Fruit fly (Drosophila melanogaster) whole organism, prepupa: Measurements from ENCODE around the gene hiw.

ENCODE experiments used
- Blimp-1 ChIP-seq: fragments of 200-800 bp; sonication (Bioruptor generic); optimal IDR thresholded peaks from 3 replicates; lab custom pipeline; 2017; ENCODE audit warnings: missing biosample characterization, missing genetic modification characterization, mild to moderate bottlenecking, moderate library complexity, missing genetic modification reagents
- CG10631 ChIP-seq: fragments of 200-800 bp; sonication (Bioruptor generic); optimal IDR thresholded peaks from 2 replicates; lab custom pipeline; 2016; ENCODE audit warnings: missing biosample characterization, missing genetic modification characterization
- CG10669 ChIP-seq: fragments of 200-800 bp; sonication (Bioruptor generic); optimal IDR thresholded peaks from 3 replicates; lab custom pipeline; 2018; ENCODE audit warnings: missing biosample characterization, mild to moderate bottlenecking, missing genetic modification characterization, moderate library complexity
- CG11294 ChIP-seq: fragments of 200-800 bp; sonication (Bioruptor generic); IDR thresholded peaks from 2 replicates; pipeline ENCODE4 v1.3.6; 2022; ENCODE audit warnings: missing biosample characterization, missing genetic modification characterization
- CG11762 ChIP-seq: fragments of 200-800 bp; sonication (Bioruptor generic); optimal IDR thresholded peaks from 3 replicates; lab custom pipeline; 2016; ENCODE audit warnings: missing biosample characterization, missing genetic modification characterization; ENCODE audit not compliant: insufficient read depth
- CG11902 ChIP-seq: fragments of 200-800 bp; sonication (Bioruptor generic); optimal IDR thresholded peaks from 3 replicates; lab custom pipeline; 2016; ENCODE audit warnings: missing biosample characterization, missing genetic modification characterization
- CG15336 ChIP-seq: fragments of 200-800 bp; sonication (Bioruptor generic); IDR thresholded peaks from 2 replicates; pipeline ENCODE4 v1.3.6; 2022; ENCODE audit warnings: missing biosample characterization, missing genetic modification characterization
- CG1621 ChIP-seq: fragments of 200-800 bp; sonication (Bioruptor generic); optimal IDR thresholded peaks from 3 replicates; lab custom pipeline; 2018; ENCODE audit warnings: missing biosample characterization, mild to moderate bottlenecking, missing genetic modification characterization
- CG31627 ChIP-seq: fragments of 200-800 bp; sonication (Bioruptor generic); optimal IDR thresholded peaks from 3 replicates; lab custom pipeline; 2016; ENCODE audit warnings: missing biosample characterization, missing genetic modification characterization
- CG32006 ChIP-seq: fragments of 200-800 bp; sonication (Bioruptor generic); optimal IDR thresholded peaks from 3 replicates; lab custom pipeline; 2017; ENCODE audit warnings: missing biosample characterization, mild to moderate bottlenecking, missing genetic modification characterization
- CG3919 ChIP-seq: fragments of 200-800 bp; sonication (Bioruptor generic); optimal IDR thresholded peaks from 3 replicates; lab custom pipeline; 2016; ENCODE audit warnings: missing biosample characterization, missing genetic modification characterization
- CG4318 ChIP-seq: fragments of 200-800 bp; sonication (Bioruptor generic); optimal IDR thresholded peaks from 3 replicates; lab custom pipeline; 2017; ENCODE audit warnings: missing biosample characterization, mild to moderate bottlenecking, missing genetic modification characterization
- CG6163 ChIP-seq: fragments of 200-800 bp; sonication (Bioruptor generic); IDR thresholded peaks from 3 replicates; pipeline ENCODE4 v1.3.6; 2022; ENCODE audit warnings: missing biosample characterization, missing genetic modification characterization
- CG6276 ChIP-seq: fragments of 200-800 bp; sonication (Bioruptor generic); optimal IDR thresholded peaks from 2 replicates; lab custom pipeline; 2017; ENCODE audit warnings: missing biosample characterization, mild to moderate bottlenecking, missing genetic modification characterization
- CG6808 ChIP-seq: fragments of 200-800 bp; sonication (Bioruptor generic); optimal IDR thresholded peaks from 3 replicates; lab custom pipeline; 2017; ENCODE audit warnings: missing biosample characterization, missing genetic modification characterization, mild to moderate bottlenecking, moderate library complexity, missing genetic modification reagents
- CG6854 ChIP-seq: fragments of 200-800 bp; sonication (Bioruptor generic); optimal IDR thresholded peaks from 2 replicates; lab custom pipeline; 2017; ENCODE audit warnings: missing biosample characterization, mild to moderate bottlenecking, missing genetic modification characterization
- CG7368 ChIP-seq: fragments of 200-800 bp; sonication (Bioruptor generic); optimal IDR thresholded peaks from 3 replicates; lab custom pipeline; 2016; ENCODE audit warnings: missing biosample characterization, missing genetic modification characterization
- CG8119 ChIP-seq: fragments of 200-800 bp; sonication (Bioruptor generic); IDR thresholded peaks from 3 replicates; pipeline ENCODE4 v1.3.6; 2022; ENCODE audit warnings: missing biosample characterization, missing genetic modification characterization
- CG8319 ChIP-seq: fragments of 200-800 bp; sonication (Bioruptor generic); optimal IDR thresholded peaks from 3 replicates; lab custom pipeline; 2016; ENCODE audit warnings: missing biosample characterization, missing genetic modification characterization
- CG8632 ChIP-seq: fragments of 200-800 bp; sonication (Bioruptor generic); optimal IDR thresholded peaks from 3 replicates; lab custom pipeline; 2016; ENCODE audit warnings: missing biosample characterization, missing genetic modification characterization
- CG9139 ChIP-seq: fragments of 200-800 bp; sonication (Bioruptor generic); optimal IDR thresholded peaks from 3 replicates; lab custom pipeline; 2017; ENCODE audit warnings: missing biosample characterization, mild to moderate bottlenecking, missing genetic modification characterization
- Eip75B ChIP-seq: fragments of 200-800 bp; sonication (Bioruptor generic); optimal IDR thresholded peaks from 3 replicates; lab custom pipeline; 2016; ENCODE audit warnings: missing biosample characterization, missing genetic modification characterization
- Eip78C ChIP-seq: fragments of 200-800 bp; sonication (Bioruptor generic); peaks from one replicate; lab custom pipeline; 2016; ENCODE audit warnings: missing biosample characterization, missing genetic modification characterization
- Eip93F ChIP-seq: fragments of 200-800 bp; sonication (Bioruptor generic); optimal IDR thresholded peaks from 2 replicates; lab custom pipeline; 2016; ENCODE audit warnings: missing biosample characterization, mild to moderate bottlenecking, missing genetic modification characterization
- Ets21C ChIP-seq: fragments of 200-800 bp; sonication (Bioruptor generic); optimal IDR thresholded peaks from 3 replicates; lab custom pipeline; 2016; ENCODE audit warnings: missing biosample characterization, missing genetic modification characterization
- Ets96B ChIP-seq: fragments of 200-800 bp; optimal IDR thresholded peaks from 2 replicates; lab custom pipeline; 2019; ENCODE audit warnings: missing biosample characterization, mild to moderate bottlenecking, missing genetic modification characterization, moderate library complexity
- Gug ChIP-seq: fragments of 200-800 bp; sonication (Bioruptor generic); IDR thresholded peaks from 2 replicates; pipeline ENCODE4 v1.3.6; 2022; ENCODE audit warnings: missing biosample characterization, missing genetic modification characterization
- Hr38 ChIP-seq: sonication (Bioruptor generic); optimal IDR thresholded peaks from 2 replicates; lab custom pipeline; 2016; ENCODE audit warnings: missing biosample characterization, missing genetic modification characterization
- Hr4 ChIP-seq: fragments of 200-800 bp; sonication (Bioruptor generic); optimal IDR thresholded peaks from 3 replicates; lab custom pipeline; 2016; ENCODE audit warnings: missing biosample characterization, missing genetic modification characterization
- Lpt ChIP-seq: fragments of 200-800 bp; sonication (Bioruptor generic); optimal IDR thresholded peaks from 3 replicates; lab custom pipeline; 2016; ENCODE audit warnings: missing biosample characterization, missing genetic modification characterization
- OdsH ChIP-seq: fragments of 200-800 bp; sonication (Bioruptor generic); optimal IDR thresholded peaks from 3 replicates; lab custom pipeline; 2016; ENCODE audit warnings: missing biosample characterization, missing genetic modification characterization
- Sox102F ChIP-seq: fragments of 200-800 bp; sonication (Bioruptor generic); optimal IDR thresholded peaks from 2 replicates; lab custom pipeline; 2016; ENCODE audit warnings: missing biosample characterization, mild to moderate bottlenecking, missing genetic modification characterization
- Sox14 ChIP-seq: fragments of 200-800 bp; sonication (Bioruptor generic); optimal IDR thresholded peaks from 3 replicates; lab custom pipeline; 2016; ENCODE audit warnings: missing biosample characterization, missing genetic modification characterization
- Sox15 ChIP-seq: fragments of 200-800 bp; sonication (Bioruptor generic); optimal IDR thresholded peaks from 3 replicates; lab custom pipeline; 2016; ENCODE audit warnings: missing biosample characterization, missing genetic modification characterization
- achi ChIP-seq: fragments of 200-800 bp; sonication (Bioruptor generic); optimal IDR thresholded peaks from 3 replicates; lab custom pipeline; 2016; ENCODE audit warnings: missing biosample characterization, missing genetic modification characterization
- cyc ChIP-seq: fragments of 200-800 bp; sonication (Bioruptor generic); optimal IDR thresholded peaks from 3 replicates; lab custom pipeline; 2016; ENCODE audit warnings: missing biosample characterization, missing genetic modification characterization
- dac ChIP-seq: fragments of 200-800 bp; sonication (Bioruptor generic); optimal IDR thresholded peaks from 2 replicates; lab custom pipeline; 2017; ENCODE audit warnings: missing biosample characterization, mild to moderate bottlenecking, missing genetic modification characterization
- dsx ChIP-seq: fragments of 200-800 bp; optimal IDR thresholded peaks from 3 replicates; lab custom pipeline; 2019; ENCODE audit warnings: missing biosample characterization, mild to moderate bottlenecking, missing genetic modification characterization, moderate library complexity; ENCODE audit not compliant: poor library complexity, severe bottlenecking
- eg ChIP-seq: fragments of 200-800 bp; sonication (Bioruptor generic); IDR thresholded peaks from 3 replicates; pipeline ENCODE4 v1.3.6; 2022; ENCODE audit warnings: missing biosample characterization, missing genetic modification characterization
- esn ChIP-seq: fragments of 200-800 bp; sonication (Bioruptor generic); optimal IDR thresholded peaks from 2 replicates; lab custom pipeline; 2016; ENCODE audit warnings: missing biosample characterization, mild to moderate bottlenecking, missing genetic modification characterization, moderate library complexity
- fd85E ChIP-seq: fragments of 200-800 bp; sonication (Bioruptor generic); optimal IDR thresholded peaks from 3 replicates; lab custom pipeline; 2016; ENCODE audit warnings: missing biosample characterization, missing genetic modification characterization
- fkh ChIP-seq: fragments of 200-800 bp; sonication (Bioruptor generic); optimal IDR thresholded peaks from 3 replicates; lab custom pipeline; 2017; ENCODE audit warnings: missing biosample characterization, mild to moderate bottlenecking, missing genetic modification characterization, moderate library complexity
- lz ChIP-seq: fragments of 200-800 bp; sonication (Bioruptor generic); optimal IDR thresholded peaks from 3 replicates; lab custom pipeline; 2016; ENCODE audit warnings: missing biosample characterization, missing genetic modification characterization
- net ChIP-seq: fragments of 200-800 bp; sonication (Bioruptor generic); optimal IDR thresholded peaks from 3 replicates; lab custom pipeline; 2016; ENCODE audit warnings: missing biosample characterization, missing genetic modification characterization
- pdm3 ChIP-seq: fragments of 200-800 bp; sonication (Bioruptor generic); optimal IDR thresholded peaks from 3 replicates; lab custom pipeline; 2016; ENCODE audit warnings: missing biosample characterization, missing genetic modification characterization
- salr ChIP-seq, 2 experiments: fragments of 200-800 bp; sonication (Bioruptor generic); optimal IDR thresholded peaks; 3 replicates each; lab custom pipeline; 2016 to 2018; ENCODE audit warnings: missing biosample characterization in 2 of 2, missing genetic modification characterization in 2 of 2, mild to moderate bottlenecking in 1 of 2
- spab ChIP-seq: fragments of 200-800 bp; sonication (Bioruptor generic); optimal IDR thresholded peaks from 2 replicates; lab custom pipeline; 2017; ENCODE audit warnings: missing biosample characterization, mild to moderate bottlenecking, missing genetic modification characterization, missing genetic modification reagents
- ss ChIP-seq, 2 experiments: fragments of 200-800 bp; sonication (Bioruptor generic); optimal IDR thresholded peaks; 2 replicates in 1 of 2; 3 replicates in 1 of 2; lab custom pipeline; 2017 to 2018; ENCODE audit warnings: mild to moderate bottlenecking in 2 of 2, missing biosample characterization in 2 of 2, missing genetic modification characterization in 2 of 2, moderate library complexity in 1 of 2
- svp ChIP-seq: fragments of 200-800 bp; sonication (Bioruptor generic); peaks from one replicate; lab custom pipeline; 2016; ENCODE audit warnings: missing biosample characterization, missing genetic modification characterization
- topi ChIP-seq: fragments of 200-800 bp; sonication (Bioruptor generic); optimal IDR thresholded peaks from 3 replicates; lab custom pipeline; 2016; ENCODE audit warnings: missing biosample characterization, missing genetic modification characterization
- vri ChIP-seq: fragments of 200-800 bp; sonication (Bioruptor generic); optimal IDR thresholded peaks from 3 replicates; lab custom pipeline; 2016; ENCODE audit warnings: missing biosample characterization, mild to moderate bottlenecking, missing genetic modification characterization

hiw gene

dm6 chrX:15023826-15024545, 39.2 kb downstream of the hiw start, which contains the start of gene be:
TSS of gene be (plus strand) at chrX:15024436.
- TF ChIP-seq CG8319 (GFP tag; lab: Kevin White, UChicago), result no peak
- TF ChIP-seq vri (GFP tag; lab: Kevin White, UChicago), result peak; percentile 33
- no peak for TF ChIP-seq lz (GFP tag; lab: Kevin White, UChicago)
- TF ChIP-seq cyc (GFP tag; lab: Kevin White, UChicago), result peak; percentile 11
- TF ChIP-seq Eip75B (GFP tag; lab: Kevin White, UChicago), result no peak
- no peak for TF ChIP-seq fkh
- TF ChIP-seq fd85E, result no peak
- peak; percentile 36; the same call in 1 of the 2 replicates for TF ChIP-seq Gug (GFP tag; lab: Robert Waterston, UW)
- TF ChIP-seq esn, result peak; percentile 74
- peak; percentile 76 for TF ChIP-seq Ets96B
- TF ChIP-seq ss (GFP tag; optimal IDR thresholded peaks at IDR 0.05; lab: Kevin White, UChicago), result peak; percentile 41 to 66
- peak; percentile 18 for TF ChIP-seq CG10669
- TF ChIP-seq Sox102F, result peak; percentile 47
- no peak for TF ChIP-seq CG1621 (tag; lab: Kevin White, UChicago)
- TF ChIP-seq CG6276, result peak; percentile 55
- no peak for TF ChIP-seq topi (GFP tag; lab: Kevin White, UChicago)
- peak; percentile 57 for TF ChIP-seq CG11762 (GFP tag; lab: Kevin White, UChicago)
- peak; percentile 4 for TF ChIP-seq CG11902 (GFP tag; lab: Kevin White, UChicago)
- peak; percentile 59 for TF ChIP-seq CG6163 (GFP tag; lab: Robert Waterston, UW)
- TF ChIP-seq Ets21C (GFP tag; lab: Kevin White, UChicago), result no peak
- TF ChIP-seq OdsH, result peak; percentile 32
- TF ChIP-seq Sox14, result peak; percentile 24
- peak; percentile 16 for TF ChIP-seq Sox15 (GFP tag; lab: Kevin White, UChicago)
- TF ChIP-seq CG11294 (GFP tag; lab: Robert Waterston, UW), result no peak; the same call in 1 of the 2 replicates
- peak; percentile 64; the same call in 2 of the 3 replicates for TF ChIP-seq CG8119 (GFP tag; lab: Robert Waterston, UW)
- TF ChIP-seq CG9139 (GFP tag; lab: Kevin White, UChicago), result peak; percentile 22
- peak; percentile 75 for TF ChIP-seq CG32006 (GFP tag; lab: Kevin White, UChicago)
- peak in 1 of 2 experiments; percentile 68 for TF ChIP-seq salr (GFP tag; optimal IDR thresholded peaks at IDR 0.05; lab: Kevin White, UChicago)
- TF ChIP-seq eg (GFP tag; lab: Robert Waterston, UW), result peak; percentile 43; the same call in 2 of the 3 replicates
- TF ChIP-seq CG31627 (GFP tag; lab: Kevin White, UChicago), result no peak
- TF ChIP-seq CG15336, result peak; percentile 63
- TF ChIP-seq Hr38 (GFP tag; lab: Kevin White, UChicago), result no peak
- TF ChIP-seq spab (GFP tag; lab: Kevin White, UChicago), result peak; percentile 49
- peak; percentile 70 for TF ChIP-seq CG10631
- TF ChIP-seq CG6854, result no peak
- TF ChIP-seq CG6808 (GFP tag; lab: Kevin White, UChicago), result peak; percentile 54
- peak; percentile 29 for TF ChIP-seq CG4318 (GFP tag; lab: Kevin White, UChicago)
- TF ChIP-seq CG3919, result peak; percentile 45
- TF ChIP-seq Lpt (GFP tag; lab: Kevin White, UChicago), result no peak
- peak; percentile 32 for TF ChIP-seq pdm3 (GFP tag; lab: Kevin White, UChicago)
- TF ChIP-seq CG7368 (GFP tag; lab: Kevin White, UChicago), result no peak
- no peak for TF ChIP-seq net (GFP tag; lab: Kevin White, UChicago)
- peak; percentile 53 for TF ChIP-seq Blimp-1
- peak; percentile 76 for TF ChIP-seq svp
- peak; percentile 75 for TF ChIP-seq CG8632 (GFP tag; lab: Kevin White, UChicago)
- TF ChIP-seq dac, result no peak
- peak; percentile 41 for TF ChIP-seq Eip93F (GFP tag; lab: Kevin White, UChicago)
- peak; percentile 76 for TF ChIP-seq Eip78C (GFP tag; lab: Kevin White, UChicago)
- TF ChIP-seq Hr4 (GFP tag; lab: Kevin White, UChicago), result no peak
- peak; percentile 53 for TF ChIP-seq achi (GFP tag; lab: Kevin White, UChicago)
- TF ChIP-seq dsx, result peak; percentile 59
